Worm (Caenorhabditis elegans): ENCODE data around the gene fbxa-133.

DNA sequence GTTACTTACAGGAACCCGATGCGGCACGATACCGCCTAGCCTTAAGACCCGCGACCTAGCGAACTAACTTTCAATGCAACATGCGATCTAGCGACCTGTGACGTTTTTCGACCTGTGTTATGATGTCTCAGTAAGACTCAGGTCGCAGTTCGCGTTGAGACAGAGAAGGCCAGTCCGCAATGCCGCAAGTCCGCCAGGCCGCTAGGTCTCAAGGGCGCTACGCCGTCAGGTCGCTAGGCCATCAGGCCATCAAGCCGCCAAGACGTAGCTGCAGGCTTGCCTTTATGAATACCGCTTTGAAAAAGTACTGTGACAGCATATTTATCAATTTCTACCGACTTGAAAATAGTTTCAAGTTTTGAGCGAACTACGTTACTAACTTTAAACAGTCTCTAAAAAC, 11.1 kb downstream of the fbxa-133 start:
- no peak for TF ChIP-seq med-1 (GFP tag; optimal IDR thresholded peaks at IDR 0.05; ENCODE audit: insufficient read depth)
- TF ChIP-seq klf-2 (GFP tag; conservative IDR thresholded peaks at IDR 0.05): no peak
- TF ChIP-seq flt-1 (GFP tag; IDR thresholded peaks at IDR 0.05): no peak
- TF ChIP-seq tab-1 (GFP tag; IDR thresholded peaks at IDR 0.05): no peak
- no peak for TF ChIP-seq ztf-29 (GFP tag; IDR thresholded peaks at IDR 0.05)
- TF ChIP-seq T22C8.4 (GFP tag; IDR thresholded peaks at IDR 0.05): no peak
- TF ChIP-seq ref-1 (GFP tag; conservative IDR thresholded peaks at IDR 0.05): no peak

All from whole organism, midembryonic.